Fruit fly (Drosophila melanogaster): Measurements from ENCODE around the gene tkv.

The tkv gene

DNA sequence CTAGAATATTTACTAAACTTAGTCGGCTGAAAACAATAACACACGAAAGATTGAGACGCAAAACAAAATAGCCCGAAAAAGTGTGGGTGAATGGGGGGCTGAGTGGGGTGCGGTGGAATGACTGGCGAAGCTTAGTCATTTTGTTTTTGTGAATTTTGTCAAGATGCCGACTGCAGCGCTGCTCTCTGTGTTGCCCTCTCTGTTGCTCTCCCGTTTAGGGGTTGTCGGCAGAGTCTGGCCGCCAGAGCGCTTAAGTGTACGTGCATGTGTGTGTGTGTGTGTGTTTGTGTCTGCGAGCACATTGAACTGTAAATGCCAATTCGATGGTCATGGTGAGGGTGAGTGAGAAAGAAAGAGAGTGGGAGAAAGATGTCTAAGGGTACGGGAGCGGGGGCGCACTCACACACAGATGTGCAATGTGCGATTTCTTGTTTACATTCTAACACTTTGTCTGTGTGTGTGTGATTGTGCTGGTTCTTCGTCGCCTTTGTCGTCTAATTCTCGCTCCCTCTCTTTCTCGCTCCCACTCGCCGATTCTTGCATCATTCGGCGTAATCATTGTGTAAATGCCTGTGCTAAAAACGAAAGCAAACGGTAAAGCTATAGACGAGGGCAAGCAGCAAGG, 35.3 kb upstream of the tkv start (continued):
- TF ChIP-seq CG12236 (GFP tag; optimal IDR thresholded peaks at IDR 0.05) = no peak
- TF ChIP-seq MESR4 (GFP tag; optimal IDR thresholded peaks at IDR 0.05) = no peak
- TF ChIP-seq lab (GFP tag; optimal IDR thresholded peaks at IDR 0.05) = no peak
- no peak for TF ChIP-seq sens-2 (GFP tag; IDR thresholded peaks at IDR 0.05)
- TF ChIP-seq caup (GFP tag; optimal IDR thresholded peaks at IDR 0.05; ENCODE audit: severe bottlenecking) = no peak
- no peak for TF ChIP-seq lbe (GFP tag; optimal IDR thresholded peaks at IDR 0.05)
- TF ChIP-seq insv (GFP tag; optimal IDR thresholded peaks at IDR 0.05) = no peak
- no peak for TF ChIP-seq NfI (GFP tag; optimal IDR thresholded peaks at IDR 0.05)
- no peak for TF ChIP-seq CG14050 (GFP tag; IDR thresholded peaks at IDR 0.05)
- TF ChIP-seq ap (GFP tag; IDR thresholded peaks at IDR 0.05) = no peak
- no peak for TF ChIP-seq CG43689 (GFP tag; IDR thresholded peaks at IDR 0.05)
- TF ChIP-seq CG11456 (GFP tag; IDR thresholded peaks at IDR 0.05) = no peak
- no peak for TF ChIP-seq gro (GFP tag; optimal IDR thresholded peaks at IDR 0.05)
- TF ChIP-seq CG10462 (GFP tag; optimal IDR thresholded peaks at IDR 0.05) = no peak
- no peak for TF ChIP-seq trh (GFP tag; optimal IDR thresholded peaks at IDR 0.05)
- TF ChIP-seq sd (tag; optimal IDR thresholded peaks at IDR 0.05) = no peak
- no peak for TF ChIP-seq Camta (GFP tag; optimal IDR thresholded peaks at IDR 0.05)
- 0 out of 3 replicates have a peak, but pooled peaks have one; percentile 10 for TF ChIP-seq knrl (GFP tag; IDR thresholded peaks at IDR 0.05; ENCODE audit: partially characterized antibody)
- no peak for TF ChIP-seq H2.0 (GFP tag; IDR thresholded peaks at IDR 0.05)
- TF ChIP-seq zfh2 (GFP tag; optimal IDR thresholded peaks at IDR 0.05) = no peak
- TF ChIP-seq bab2 (GFP tag; optimal IDR thresholded peaks at IDR 0.05) = no peak
- no peak for TF ChIP-seq hbn (GFP tag; IDR thresholded peaks at IDR 0.05; ENCODE audit: partially characterized antibody)
- TF ChIP-seq rib (GFP tag; IDR thresholded peaks at IDR 0.05) = peak; percentile 77; the same call in 1 of the 2 replicates
- TF ChIP-seq B-H1 (GFP tag; IDR thresholded peaks at IDR 0.05) = no peak
- TF ChIP-seq ems (GFP tag; optimal IDR thresholded peaks at IDR 0.05) = no peak
- TF ChIP-seq Xrp1 (GFP tag; IDR thresholded peaks at IDR 0.05) = no peak; the same call in 1 of the 2 replicates
- no peak for TF ChIP-seq HHEX (GFP tag; optimal IDR thresholded peaks at IDR 0.05)
- TF ChIP-seq CG7271 (tag; optimal IDR thresholded peaks at IDR 0.05) = no peak
- TF ChIP-seq CG13287 (GFP tag; IDR thresholded peaks at IDR 0.05; ENCODE audit: partially characterized antibody) = peak; percentile 9; the same call in 1 of the 2 replicates
- no peak for TF ChIP-seq CG17359 (tag; optimal IDR thresholded peaks at IDR 0.05)
- no peak for TF ChIP-seq zf30C (GFP tag; optimal IDR thresholded peaks at IDR 0.05)
- no peak for TF ChIP-seq croc (GFP tag; conservative IDR thresholded peaks at IDR 0.05)
- TF ChIP-seq gsb-n (tag; optimal IDR thresholded peaks at IDR 0.05) = no peak
- peak; percentile 42; the same call in 1 of the 3 replicates for TF ChIP-seq z (GFP tag; IDR thresholded peaks at IDR 0.05)
- TF ChIP-seq sug (tag; optimal IDR thresholded peaks at IDR 0.05) = no peak
- no peak for TF ChIP-seq CG18764 (GFP tag; optimal IDR thresholded peaks at IDR 0.05)
- TF ChIP-seq CG9727 (GFP tag; optimal IDR thresholded peaks at IDR 0.05) = no peak
- TF ChIP-seq CG18619 (GFP tag; optimal IDR thresholded peaks at IDR 0.05) = peak; percentile 2
- peak; percentile 31; the same call in 1 of the 2 replicates for TF ChIP-seq sob (GFP tag; IDR thresholded peaks at IDR 0.05)
- TF ChIP-seq Sin3A (optimal IDR thresholded peaks at IDR 0.05) = no peak
- TF ChIP-seq stc (GFP tag; IDR thresholded peaks at IDR 0.05) = no peak
- no peak for TF ChIP-seq nau (GFP tag; optimal IDR thresholded peaks at IDR 0.05)
- no peak for TF ChIP-seq CG8089 (GFP tag; optimal IDR thresholded peaks at IDR 0.05)
- TF ChIP-seq seq (GFP tag; IDR thresholded peaks at IDR 0.05) = peak; percentile 40; the same call in 1 of the 2 replicates
- no peak for TF ChIP-seq hkb (optimal IDR thresholded peaks at IDR 0.05)
- TF ChIP-seq hkb (GFP tag; IDR thresholded peaks at IDR 0.05) = 0 out of 2 replicates have a peak, but pooled peaks have one; percentile 8
- TF ChIP-seq CG12155 (GFP tag; optimal IDR thresholded peaks at IDR 0.05) = no peak
- no peak for TF ChIP-seq Rfx (GFP tag; IDR thresholded peaks at IDR 0.05)
- TF ChIP-seq sisA (GFP tag; IDR thresholded peaks at IDR 0.05) = no peak
- TF ChIP-seq gcm2 (GFP tag; optimal IDR thresholded peaks at IDR 0.05) = no peak
- TF ChIP-seq Hr51 (GFP tag; optimal IDR thresholded peaks at IDR 0.05) = no peak
